Worm (Caenorhabditis elegans) whole organism, late embryonic: Measurements from ENCODE around the gene R03G8.3.

Source experiments
- C08G9.2 ChIP-seq: sonication (generic microtip); optimal IDR thresholded peaks from 2 replicates; lab custom pipeline; 2016; ENCODE audit warnings: mild to moderate bottlenecking, missing genetic modification characterization, moderate library complexity, missing compliant biosample characterization
- F13H6.1 ChIP-seq: sonication (generic microtip); optimal IDR thresholded peaks from 2 replicates; lab custom pipeline; 2016; ENCODE audit warnings: missing genetic modification characterization, missing compliant biosample characterization
- K02D7.2 ChIP-seq: sonication (generic microtip); optimal IDR thresholded peaks from 2 replicates; lab custom pipeline; 2017; ENCODE audit warnings: mild to moderate bottlenecking, missing genetic modification characterization, missing compliant biosample characterization
- K09A11.1 ChIP-seq: sonication (generic microtip); optimal IDR thresholded peaks from 2 replicates; lab custom pipeline; 2017; ENCODE audit warnings: antibody characterized with exemption, mild to moderate bottlenecking, missing genetic modification characterization, missing compliant biosample characterization; ENCODE audit not compliant: insufficient read depth
- T23F11.4 ChIP-seq: fragments of 200-800 bp; sonication (Bioruptor generic); optimal IDR thresholded peaks from 2 replicates; lab custom pipeline; 2018; ENCODE audit warnings: mild to moderate bottlenecking, missing genetic modification characterization, missing compliant biosample characterization
- ama-1 ChIP-seq: fragments of 150-350 bp; optimal IDR thresholded peaks from 2 replicates; lab custom pipeline; 2014
- ceh-18 ChIP-seq: sonication (generic microtip); optimal IDR thresholded peaks from 2 replicates; lab custom pipeline; 2016; ENCODE audit warnings: missing genetic modification characterization, missing compliant biosample characterization
- ceh-30 ChIP-seq: fragments of 150-350 bp; optimal IDR thresholded peaks from 2 replicates; lab custom pipeline; 2014; ENCODE audit warnings: missing biosample characterization, missing genetic modification characterization
- ceh-31 ChIP-seq: sonication (generic microtip); optimal IDR thresholded peaks from 2 replicates; lab custom pipeline; 2016; ENCODE audit warnings: missing genetic modification characterization, missing compliant biosample characterization
- ceh-34 ChIP-seq: sonication (generic microtip); optimal IDR thresholded peaks from 2 replicates; lab custom pipeline; 2016; ENCODE audit warnings: mild to moderate bottlenecking, missing genetic modification characterization, missing compliant biosample characterization
- ceh-48 ChIP-seq: sonication (generic microtip); optimal IDR thresholded peaks from 2 replicates; lab custom pipeline; 2016; ENCODE audit warnings: missing genetic modification characterization, inconsistent platforms, missing compliant biosample characterization
- che-1 ChIP-seq: sonication (generic microtip); optimal IDR thresholded peaks from 2 replicates; lab custom pipeline; 2016; ENCODE audit warnings: mild to moderate bottlenecking, missing genetic modification characterization, missing compliant biosample characterization
- dmd-4 ChIP-seq: sonication (generic microtip); optimal IDR thresholded peaks from 2 replicates; lab custom pipeline; 2016; ENCODE audit warnings: borderline replicate concordance, missing genetic modification characterization, missing compliant biosample characterization
- dve-1 ChIP-seq: sonication (generic microtip); optimal IDR thresholded peaks from 2 replicates; lab custom pipeline; 2017; ENCODE audit warnings: antibody characterized with exemption, mild to moderate bottlenecking, missing genetic modification characterization, missing compliant biosample characterization
- elt-2 ChIP-seq: sonication (generic microtip); optimal IDR thresholded peaks from 2 replicates; lab custom pipeline; 2016; ENCODE audit warnings: missing genetic modification reagents, missing genetic modification characterization, missing compliant biosample characterization
- ets-4 ChIP-seq: sonication (generic microtip); optimal IDR thresholded peaks from 2 replicates; lab custom pipeline; 2016; ENCODE audit warnings: missing genetic modification characterization, missing compliant biosample characterization
- eyg-1 ChIP-seq: sonication (generic microtip); optimal IDR thresholded peaks from 2 replicates; lab custom pipeline; 2016; ENCODE audit warnings: missing genotype, missing genetic modification characterization, missing compliant biosample characterization
- fax-1 ChIP-seq: sonication (generic microtip); optimal IDR thresholded peaks from 2 replicates; lab custom pipeline; 2016; ENCODE audit warnings: missing genotype, missing genetic modification characterization, missing compliant biosample characterization
- hlh-15 ChIP-seq: sonication (generic microtip); optimal IDR thresholded peaks from 2 replicates; lab custom pipeline; 2016; ENCODE audit warnings: missing genetic modification characterization, missing compliant biosample characterization
- hlh-30 ChIP-seq: sonication (generic microtip); optimal IDR thresholded peaks from 2 replicates; lab custom pipeline; 2017; ENCODE audit warnings: antibody characterized with exemption, missing genetic modification characterization, missing compliant biosample characterization; ENCODE audit not compliant: insufficient read depth
- lim-6 ChIP-seq: sonication (generic microtip); optimal IDR thresholded peaks from 2 replicates; lab custom pipeline; 2016; ENCODE audit warnings: missing genetic modification characterization, missing compliant biosample characterization
- lin-11 ChIP-seq: fragments of 200-800 bp; sonication (Bioruptor generic); optimal IDR thresholded peaks from 2 replicates; lab custom pipeline; 2018; ENCODE audit warnings: mild to moderate bottlenecking, missing genetic modification characterization, missing compliant biosample characterization
- mec-3 ChIP-seq: sonication (generic microtip); optimal IDR thresholded peaks from 2 replicates; lab custom pipeline; 2016; ENCODE audit warnings: borderline replicate concordance, missing genetic modification characterization, missing compliant biosample characterization
- nhr-11 ChIP-seq: fragments of 150-350 bp; optimal IDR thresholded peaks from 2 replicates; lab custom pipeline; 2014; ENCODE audit warnings: missing biosample characterization, missing genetic modification characterization
- npax-4 ChIP-seq: sonication (generic microtip); optimal IDR thresholded peaks from 2 replicates; lab custom pipeline; 2016; ENCODE audit warnings: missing genetic modification characterization, missing compliant biosample characterization
- pag-3 ChIP-seq: sonication (generic microtip); optimal IDR thresholded peaks from 2 replicates; lab custom pipeline; 2016; ENCODE audit warnings: missing compliant biosample characterization, missing genetic modification characterization, borderline replicate concordance
- pat-9 ChIP-seq: fragments of 200-800 bp; sonication (Bioruptor generic); optimal IDR thresholded peaks from 2 replicates; lab custom pipeline; 2018; ENCODE audit warnings: mild to moderate bottlenecking, missing genetic modification characterization, moderate library complexity, missing compliant biosample characterization
- pha-2 ChIP-seq: sonication (generic microtip); optimal IDR thresholded peaks from 2 replicates; lab custom pipeline; 2017; ENCODE audit warnings: mild to moderate bottlenecking, missing genetic modification characterization, missing compliant biosample characterization
- pha-4 ChIP-seq: fragments of 150-350 bp; optimal IDR thresholded peaks from 2 replicates; lab custom pipeline; 2018; ENCODE audit warnings: missing biosample characterization, missing genetic modification reagents, missing genetic modification characterization
- pros-1 ChIP-seq: fragments of 150-350 bp; optimal IDR thresholded peaks from 2 replicates; lab custom pipeline; 2014; ENCODE audit warnings: missing biosample characterization, missing genetic modification reagents, missing genetic modification characterization
- ref-2 ChIP-seq: sonication (generic microtip); optimal IDR thresholded peaks from 2 replicates; lab custom pipeline; 2016; ENCODE audit warnings: missing genetic modification characterization, missing compliant biosample characterization
- rnt-1 ChIP-seq: sonication (generic microtip); optimal IDR thresholded peaks from 2 replicates; lab custom pipeline; 2016; ENCODE audit warnings: missing genetic modification characterization, missing compliant biosample characterization
- sdc-2 ChIP-seq: sonication (generic microtip); optimal IDR thresholded peaks from 2 replicates; lab custom pipeline; 2016; ENCODE audit warnings: missing genotype, missing genetic modification characterization, missing compliant biosample characterization
- sox-2 ChIP-seq: fragments of 200-800 bp; sonication (Bioruptor generic); IDR thresholded peaks from 2 replicates; pipeline ENCODE4 v1.3.6; 2022; ENCODE audit warnings: missing genetic modification reagents, missing genetic modification characterization, missing compliant biosample characterization
- sox-4 ChIP-seq: sonication (generic microtip); optimal IDR thresholded peaks from 2 replicates; lab custom pipeline; 2017; ENCODE audit warnings: mild to moderate bottlenecking, missing genetic modification characterization, inconsistent platforms, missing compliant biosample characterization
- ttx-3 ChIP-seq: sonication (generic microtip); optimal IDR thresholded peaks from 2 replicates; lab custom pipeline; 2016; ENCODE audit warnings: missing genetic modification reagents, missing genetic modification characterization, missing compliant biosample characterization
- unc-3 ChIP-seq, 2 experiments: fragments of 200-800 bp in 1 of 2; sonication (Bioruptor generic) in 1 of 2; sonication (generic microtip) in 1 of 2; conservative IDR thresholded peaks in 1 of 2; optimal IDR thresholded peaks in 1 of 2; 2 replicates each; pipeline versions ENCODE4 v1.3.6 to Lab custom; 2016 to 2022; ENCODE audit warnings: missing compliant biosample characterization in 2 of 2, missing genetic modification characterization in 2 of 2, missing genetic modification reagents in 1 of 2
- unc-55 ChIP-seq: sonication (generic microtip); optimal IDR thresholded peaks from 2 replicates; lab custom pipeline; 2017; ENCODE audit warnings: missing biosample characterization, missing genetic modification reagents, missing genetic modification characterization
- unc-86 ChIP-seq: sonication (generic microtip); optimal IDR thresholded peaks from 2 replicates; lab custom pipeline; 2016; ENCODE audit warnings: missing genetic modification characterization, missing compliant biosample characterization
- zip-5 ChIP-seq: sonication (generic microtip); optimal IDR thresholded peaks from 2 replicates; lab custom pipeline; 2016; ENCODE audit warnings: missing genetic modification characterization, missing compliant biosample characterization

R03G8.3 gene

DNA sequence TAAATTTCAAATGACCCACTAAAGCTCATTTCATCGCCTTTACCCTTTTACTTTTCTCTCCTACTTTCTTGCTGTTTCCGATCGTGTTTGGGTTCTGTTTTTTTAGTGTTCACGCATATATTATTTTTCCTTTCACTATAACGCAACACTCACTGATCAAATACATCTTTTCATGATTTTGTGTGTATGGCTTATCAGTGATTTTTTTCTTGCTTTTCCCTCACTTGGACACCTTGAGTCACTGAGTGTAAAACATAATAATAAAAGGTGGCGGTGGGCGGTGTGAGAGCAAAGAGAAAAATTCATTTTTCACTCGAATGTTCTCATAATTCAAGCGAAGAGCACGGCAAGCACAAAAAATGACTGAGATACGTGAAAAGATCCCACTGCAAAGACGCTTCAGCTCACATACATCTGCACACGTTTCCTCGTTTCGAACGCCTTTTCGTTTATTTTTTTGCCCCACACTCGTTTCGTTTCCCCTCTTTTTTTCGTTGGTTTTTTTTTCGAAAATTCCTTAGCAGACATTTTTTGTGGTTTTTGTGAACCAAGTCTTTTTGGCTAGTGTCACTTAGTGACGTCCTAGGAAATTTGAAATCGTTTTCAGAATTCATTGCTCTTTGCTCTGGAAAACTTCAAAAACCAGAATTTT, 27.7 kb upstream of the R03G8.3 start, which contains the start of gene K03A11.5:
Gene K03A11.5, plus strand, starts transcription at position 602 of the 652 bp plus-strand sequence.
- TF ChIP-seq fax-1: no peak
- no peak for TF ChIP-seq unc-86 (tag; lab: Kevin White, UChicago)
- no peak for TF ChIP-seq ceh-18 (tag; lab: Kevin White, UChicago)
- no peak for TF ChIP-seq ama-1 (lab: Kevin White, UChicago)
- TF ChIP-seq sdc-2 (tag; lab: Kevin White, UChicago): no peak
- no peak for TF ChIP-seq ceh-30 (tag; lab: Kevin White, UChicago)
- TF ChIP-seq nhr-11 (tag; lab: Kevin White, UChicago): no peak
- no peak for TF ChIP-seq ttx-3 (tag; lab: Kevin White, UChicago)
- no peak for TF ChIP-seq ceh-34 (tag; lab: Kevin White, UChicago)
- TF ChIP-seq lim-6 (tag; lab: Kevin White, UChicago): no peak
- TF ChIP-seq C08G9.2 (tag; lab: Kevin White, UChicago): no peak
- TF ChIP-seq zip-5 (tag; lab: Kevin White, UChicago): no peak
- TF ChIP-seq pat-9 (tag; lab: Kevin White, UChicago): no peak
- no peak for TF ChIP-seq K02D7.2 (tag; lab: Kevin White, UChicago)
- TF ChIP-seq che-1: no peak
- TF ChIP-seq T23F11.4: no peak
- no peak for TF ChIP-seq dmd-4 (tag; lab: Kevin White, UChicago)
- no peak for TF ChIP-seq F13H6.1 (tag; lab: Kevin White, UChicago)
- no peak for TF ChIP-seq ets-4 (tag; lab: Kevin White, UChicago)

DNA sequence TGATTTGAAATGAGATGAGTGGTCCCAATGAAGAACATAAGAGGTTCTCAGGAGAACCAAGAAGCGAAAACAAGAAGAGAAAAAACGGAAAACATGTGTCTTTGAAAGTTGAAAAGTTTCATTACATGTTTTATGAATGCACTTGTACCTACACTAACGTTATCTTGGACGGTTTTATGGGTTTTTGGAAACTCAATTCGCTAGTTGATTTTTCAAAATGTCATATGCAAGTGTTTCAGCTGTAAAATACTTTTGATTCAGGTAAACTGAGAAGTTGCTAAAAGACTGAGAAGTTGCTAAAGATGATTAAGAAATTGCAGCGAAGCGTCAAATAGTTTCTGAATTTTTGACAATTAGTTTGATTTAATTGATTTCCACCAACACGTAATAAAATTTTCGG, 19.6 kb upstream of the R03G8.3 start, which contains the start of gene cpx-2:
Gene cpx-2, minus strand, starts transcription at position 101 of the 400 bp plus-strand sequence.
- no peak for TF ChIP-seq hlh-30 (tag; lab: Kevin White, UChicago)
- no peak for TF ChIP-seq elt-2 (tag; lab: Kevin White, UChicago)
- no peak for TF ChIP-seq mec-3 (tag; lab: Kevin White, UChicago)
- TF ChIP-seq F13H6.1 (tag; lab: Kevin White, UChicago): no peak
- TF ChIP-seq pha-4: no peak
- TF ChIP-seq ceh-31 (tag; lab: Kevin White, UChicago): no peak
- no peak for TF ChIP-seq dve-1
- no peak for TF ChIP-seq ceh-48 (tag; lab: Kevin White, UChicago)
- TF ChIP-seq pha-2 (tag; lab: Kevin White, UChicago): no peak
- no peak for TF ChIP-seq unc-86 (tag; lab: Kevin White, UChicago)
- TF ChIP-seq sox-2 (GFP tag; lab: Robert Waterston, UW): no peak
- TF ChIP-seq lin-11 (tag; lab: Kevin White, UChicago): no peak
- TF ChIP-seq hlh-15: no peak

DNA sequence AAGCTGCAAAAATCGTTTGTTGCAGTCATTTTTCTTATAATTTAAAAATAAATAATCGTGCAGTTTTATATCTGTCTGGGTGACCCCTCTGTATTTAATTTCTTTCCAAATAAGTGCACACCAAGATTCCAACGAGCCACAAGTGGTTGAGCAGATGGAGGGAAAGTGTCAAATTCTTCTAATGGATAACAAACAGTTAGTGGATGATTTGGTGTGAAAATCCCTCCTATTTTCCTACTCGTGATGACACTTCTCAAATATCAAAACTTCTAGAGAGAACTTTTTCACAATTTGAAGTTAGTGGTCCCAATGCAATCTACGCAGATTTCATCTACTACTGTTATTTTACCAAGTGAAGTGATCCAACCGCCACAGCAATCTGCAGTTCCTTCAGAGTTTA, 16.4 kb upstream of the R03G8.3 start, which contains the start of gene ceh-28:
Gene ceh-28, plus strand, starts transcription at position 301 of the 400 bp plus-strand sequence.
- no peak for TF ChIP-seq pros-1 (tag; lab: Kevin White, UChicago)
- no peak for TF ChIP-seq T23F11.4
- TF ChIP-seq nhr-11 (tag; lab: Kevin White, UChicago): no peak
- no peak for TF ChIP-seq rnt-1 (tag; lab: Kevin White, UChicago)
- no peak for TF ChIP-seq fax-1
- no peak for TF ChIP-seq eyg-1 (tag; lab: Kevin White, UChicago)
- TF ChIP-seq pag-3 (tag; lab: Kevin White, UChicago): no peak
- TF ChIP-seq K02D7.2 (tag; lab: Kevin White, UChicago): no peak
- TF ChIP-seq C08G9.2 (tag; lab: Kevin White, UChicago): no peak
- no peak for TF ChIP-seq lim-6 (tag; lab: Kevin White, UChicago)
- no peak for TF ChIP-seq unc-3 (GFP tag; conservative IDR thresholded peaks at IDR 0.05; lab: Robert Waterston, UW)
- no peak for TF ChIP-seq unc-3 (tag; optimal IDR thresholded peaks at IDR 0.05; lab: Kevin White, UChicago)
- no peak for TF ChIP-seq npax-4 (tag; lab: Kevin White, UChicago)
- TF ChIP-seq K09A11.1 (tag; lab: Kevin White, UChicago): no peak
- no peak for TF ChIP-seq unc-55
- TF ChIP-seq unc-86 (tag; lab: Kevin White, UChicago): no peak
- TF ChIP-seq ref-2 (tag; lab: Kevin White, UChicago): no peak
- TF ChIP-seq sox-4 (tag; lab: Kevin White, UChicago): no peak
- TF ChIP-seq, all 69 proteins: peak for 0
